Worm (Caenorhabditis elegans): ENCODE measurements around the gene ZK682.7.

The ZK682.7 gene

ce11 chrV:9314408-9314807, 22.4 kb upstream of the ZK682.7 start:
- no peak for TF ChIP-seq unc-62 (GFP tag; optimal IDR thresholded peaks at IDR 0.05)

- no peak for TF ChIP-seq unc-62 (GFP tag; optimal IDR thresholded peaks at IDR 0.05)
Observed at ce11 chrV:9312377-9312776, 20.4 kb upstream of the ZK682.7 start.

ce11 chrV:9305116-9305515, 13.2 kb upstream of the ZK682.7 start, which contains the start of gene F44A2.3:
TSS of gene F44A2.3 (plus strand) at chrV:9305416.
- no peak for TF ChIP-seq unc-62 (GFP tag; optimal IDR thresholded peaks at IDR 0.05)

ce11 chrV:9303026-9303425, 11.1 kb upstream of the ZK682.7 start, which contains the start of gene nhr-39:
TSS of gene nhr-39 (plus strand) at chrV:9303326.
- no peak for TF ChIP-seq unc-62 (GFP tag; optimal IDR thresholded peaks at IDR 0.05)

- TF ChIP-seq unc-62 (GFP tag; optimal IDR thresholded peaks at IDR 0.05) = no peak
Observed at ce11 chrV:9297332-9297731, 5.4 kb upstream of the ZK682.7 start, which contains the start of gene F44A2.5. TSS of gene F44A2.5 (plus strand) at chrV:9297632.

ce11 chrV:9295581-9295980, 3.6 kb upstream of the ZK682.7 start:
- no peak for TF ChIP-seq unc-62 (GFP tag; optimal IDR thresholded peaks at IDR 0.05)

ce11 chrV:9293359-9293758, 1.4 kb upstream of the ZK682.7 start:
- no peak for TF ChIP-seq unc-62 (GFP tag; optimal IDR thresholded peaks at IDR 0.05)

- no peak for TF ChIP-seq unc-62 (GFP tag; optimal IDR thresholded peaks at IDR 0.05)
Observed at ce11 chrV:9287460-9287859, 4.5 kb downstream of the ZK682.7 start, which contains the start of gene lron-2. TSS of gene lron-2 (minus strand) at chrV:9287560.

ce11 chrV:9283452-9283851, 8.5 kb downstream of the ZK682.7 start:
- no peak for TF ChIP-seq unc-62 (GFP tag; optimal IDR thresholded peaks at IDR 0.05)

- no peak for TF ChIP-seq unc-62 (GFP tag; optimal IDR thresholded peaks at IDR 0.05)
Observed at ce11 chrV:9282110-9282509, 9.9 kb downstream of the ZK682.7 start, which contains the start of gene hlh-10. TSS of gene hlh-10 (minus strand) at chrV:9282210.

ce11 chrV:9274127-9275042, 17.6 kb downstream of the ZK682.7 start:
- no peak for TF ChIP-seq unc-62 (GFP tag; optimal IDR thresholded peaks at IDR 0.05)

ce11 chrV:9273587-9273986, 18.4 kb downstream of the ZK682.7 start:
- TF ChIP-seq unc-62 (GFP tag; optimal IDR thresholded peaks at IDR 0.05) = no peak

ce11 chrV:9272624-9273023, 19.3 kb downstream of the ZK682.7 start:
- no peak for TF ChIP-seq unc-62 (GFP tag; optimal IDR thresholded peaks at IDR 0.05)

- TF ChIP-seq unc-62 (GFP tag; optimal IDR thresholded peaks at IDR 0.05) = no peak
Observed at ce11 chrV:9271835-9272234, 20.1 kb downstream of the ZK682.7 start.

- TF ChIP-seq unc-62 (GFP tag; optimal IDR thresholded peaks at IDR 0.05) = no peak
Observed at ce11 chrV:9270442-9270841, 21.5 kb downstream of the ZK682.7 start.

ce11 chrV:9268202-9268601, 23.8 kb downstream of the ZK682.7 start:
- TF ChIP-seq unc-62 (GFP tag; optimal IDR thresholded peaks at IDR 0.05) = no peak

- no peak for TF ChIP-seq unc-62 (GFP tag; optimal IDR thresholded peaks at IDR 0.05)
Observed at ce11 chrV:9266399-9266798, 25.6 kb downstream of the ZK682.7 start, which contains the start of gene slc-17.7. TSS of gene slc-17.7 (minus strand) at chrV:9266499.

All from whole organism, dauer.